Worm (Caenorhabditis elegans): ENCODE data around the gene tsp-1.

tsp-1 gene

ce11 chrIII:8242809-8243208, 3.6 kb upstream of the tsp-1 start, which contains the start of gene C02F5.12 (continued):
- TF ChIP-seq nhr-10 (tag; optimal IDR thresholded peaks at IDR 0.05) = no peak
- TF ChIP-seq nhr-111 (GFP tag; optimal IDR thresholded peaks at IDR 0.05) = no peak
- no peak for TF ChIP-seq egl-43 (GFP tag; IDR thresholded peaks at IDR 0.05)
- TF ChIP-seq ZK546.5 (tag; optimal IDR thresholded peaks at IDR 0.05) = no peak
- TF ChIP-seq ctbp-1 (GFP tag; IDR thresholded peaks at IDR 0.05) = no peak
- TF ChIP-seq egl-27 (tag; optimal IDR thresholded peaks at IDR 0.05) = no peak
- peak; percentile 53 for TF ChIP-seq mes-2 (tag; optimal IDR thresholded peaks at IDR 0.05; ENCODE audit: poor library complexity, severe bottlenecking)
- TF ChIP-seq nhr-41 (GFP tag; IDR thresholded peaks at IDR 0.05) = no peak
- 0 out of 2 replicates have a peak, but pooled peaks have one; percentile 40 for TF ChIP-seq hmg-1.1 (GFP tag; IDR thresholded peaks at IDR 0.05)
- no peak for TF ChIP-seq duxl-1 (tag; optimal IDR thresholded peaks at IDR 0.05; ENCODE audit: poor library complexity)
- no peak for TF ChIP-seq daf-16 (GFP tag; optimal IDR thresholded peaks at IDR 0.05)
- peak; percentile 39 for TF ChIP-seq daf-16 (tag; optimal IDR thresholded peaks at IDR 0.05)
- no peak for TF ChIP-seq nhr-77 (tag; optimal IDR thresholded peaks at IDR 0.05)
- no peak for TF ChIP-seq ceh-28 (tag; optimal IDR thresholded peaks at IDR 0.05)
- no peak for TF ChIP-seq lin-15B (tag; optimal IDR thresholded peaks at IDR 0.05)
- no peak for TF ChIP-seq cey-2 (tag; optimal IDR thresholded peaks at IDR 0.05; ENCODE audit: borderline replicate concordance, insufficient read depth)
- TF ChIP-seq unc-62 (GFP tag; optimal IDR thresholded peaks at IDR 0.05 in 1 of 2) = no peak
- TF ChIP-seq unc-62 (tag; optimal IDR thresholded peaks at IDR 0.05) = no peak
- TF ChIP-seq lin-39 (tag; optimal IDR thresholded peaks at IDR 0.05) = no peak
- no peak for TF ChIP-seq mdl-1 (tag; optimal IDR thresholded peaks at IDR 0.05)
- TF ChIP-seq dmd-9 (GFP tag; IDR thresholded peaks at IDR 0.05) = no peak
- TF ChIP-seq hlh-11 (tag; optimal IDR thresholded peaks at IDR 0.05) = peak; percentile 64
- TF ChIP-seq ztf-11 (tag; optimal IDR thresholded peaks at IDR 0.05) = no peak
- no peak for TF ChIP-seq snpc-4 (tag; optimal IDR thresholded peaks at IDR 0.05)
- TF ChIP-seq nhr-6 (tag; optimal IDR thresholded peaks at IDR 0.05) = no peak
- no peak for TF ChIP-seq daf-12 (tag; optimal IDR thresholded peaks at IDR 0.05)
- no peak for TF ChIP-seq aly-2 (tag; optimal IDR thresholded peaks at IDR 0.05)
- no peak for TF ChIP-seq spr-1 (tag; optimal IDR thresholded peaks at IDR 0.05)
- no peak for TF ChIP-seq nhr-42 (GFP tag; IDR thresholded peaks at IDR 0.05)
- no peak for TF ChIP-seq mxl-3 (GFP tag; optimal IDR thresholded peaks at IDR 0.05)
- TF ChIP-seq ces-1 (GFP tag; optimal IDR thresholded peaks at IDR 0.05) = no peak
- peak; percentile 51 for TF ChIP-seq lin-38 (GFP tag; IDR thresholded peaks at IDR 0.05)
- no peak for TF ChIP-seq madf-5 (GFP tag; IDR thresholded peaks at IDR 0.05)

- TF ChIP-seq unc-62 (GFP tag; optimal IDR thresholded peaks at IDR 0.05 in 1 of 2) (peak in 1 of 2 experiments; percentile 95), unc-62 (tag; optimal IDR thresholded peaks at IDR 0.05) (no peak), zfp-2 (tag; optimal IDR thresholded peaks at IDR 0.05) (no peak)
Observed at ce11 chrIII:8240948-8241347, 1.7 kb upstream of the tsp-1 start.

ce11 chrIII:8240247-8240646, 1.0 kb upstream of the tsp-1 start:
- TF ChIP-seq nhr-28 (tag; optimal IDR thresholded peaks at IDR 0.05) (peak; percentile 22), daf-16 (GFP tag; optimal IDR thresholded peaks at IDR 0.05) (no peak), daf-16 (tag; optimal IDR thresholded peaks at IDR 0.05) (peak; percentile 58), pqm-1 (tag; optimal IDR thresholded peaks at IDR 0.05) (peak; percentile 13), cey-2 (tag; optimal IDR thresholded peaks at IDR 0.05; ENCODE audit: borderline replicate concordance, insufficient read depth) (no peak), Y48G9A.11 (GFP tag; IDR thresholded peaks at IDR 0.05) (no peak), dve-1 (tag; optimal IDR thresholded peaks at IDR 0.05; ENCODE audit: insufficient read depth) (peak; percentile 1), hlh-11 (tag; optimal IDR thresholded peaks at IDR 0.05) (peak; percentile 11)
